Worm (Caenorhabditis elegans): ENCODE data around the gene F21C10.3.

F21C10.3 gene

DNA sequence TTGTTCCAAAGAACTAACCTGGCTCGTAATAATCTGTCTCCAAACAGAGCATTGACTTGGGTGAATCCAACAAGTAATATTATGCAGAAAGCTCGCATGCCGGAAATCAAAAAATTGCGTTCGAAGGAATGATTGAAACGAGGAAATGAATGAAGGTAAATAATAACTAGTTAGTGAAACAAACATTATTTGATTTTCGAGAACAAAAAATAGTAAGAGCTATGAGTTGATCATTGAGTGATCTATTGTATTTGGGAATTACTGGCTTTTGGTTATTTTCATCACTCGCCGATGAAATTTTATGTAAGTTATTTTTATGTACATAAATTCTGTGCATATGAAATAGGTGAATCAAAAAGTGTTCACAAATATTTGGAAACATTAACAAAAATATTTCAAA lies 26.9 kb downstream of the F21C10.3 start, which contains the start of gene B0222.5:
Gene B0222.5, minus strand, starts transcription at position 101 of the 400 bp plus-strand sequence.
- no peak for TF ChIP-seq ztf-4 (tag; optimal IDR thresholded peaks at IDR 0.05)

DNA sequence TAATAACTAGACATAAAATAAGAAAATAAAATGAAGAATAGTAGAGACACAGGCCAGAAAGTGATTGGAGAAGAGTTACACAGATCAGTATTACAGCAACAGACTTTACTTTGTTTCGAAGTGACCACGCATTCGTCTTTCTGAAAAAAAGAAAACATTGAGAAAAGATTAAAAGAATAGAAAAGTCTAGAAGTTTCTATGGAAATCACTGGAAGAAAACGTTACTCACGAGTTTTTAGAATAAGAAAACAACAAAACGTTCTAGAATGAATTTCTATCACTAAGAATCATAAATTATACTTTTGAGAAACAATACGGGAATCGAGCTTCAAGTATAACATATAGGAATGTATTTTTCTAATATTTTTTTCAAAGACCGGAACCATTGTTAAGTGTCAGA lies 27.7 kb downstream of the F21C10.3 start:
- no peak for TF ChIP-seq sem-4 (tag; optimal IDR thresholded peaks at IDR 0.05)
- no peak for TF ChIP-seq elt-3 (tag; optimal IDR thresholded peaks at IDR 0.05)
- TF ChIP-seq lsy-2 (tag; optimal IDR thresholded peaks at IDR 0.05): no peak
- TF ChIP-seq nhr-129 (tag; optimal IDR thresholded peaks at IDR 0.05): no peak
- no peak for TF ChIP-seq ZK546.5 (tag; optimal IDR thresholded peaks at IDR 0.05)
- TF ChIP-seq lin-11 (tag; optimal IDR thresholded peaks at IDR 0.05): no peak
- no peak for TF ChIP-seq unc-55 (GFP tag; optimal IDR thresholded peaks at IDR 0.05)
- TF ChIP-seq aly-2 (tag; optimal IDR thresholded peaks at IDR 0.05): no peak
- no peak for TF ChIP-seq fos-1 (tag; optimal IDR thresholded peaks at IDR 0.05)
- TF ChIP-seq mdl-1 (tag; optimal IDR thresholded peaks at IDR 0.05): no peak
- no peak for TF ChIP-seq nhr-21 (tag; optimal IDR thresholded peaks at IDR 0.05)
- no peak for TF ChIP-seq skn-1 (tag; optimal IDR thresholded peaks at IDR 0.05)
- no peak for TF ChIP-seq egl-27 (tag; optimal IDR thresholded peaks at IDR 0.05)
- TF ChIP-seq peb-1 (tag; optimal IDR thresholded peaks at IDR 0.05): no peak
- TF ChIP-seq nhr-23 (tag; optimal IDR thresholded peaks at IDR 0.05): no peak
- no peak for TF ChIP-seq crh-2 (tag; optimal IDR thresholded peaks at IDR 0.05)
- TF ChIP-seq nhr-10 (tag; optimal IDR thresholded peaks at IDR 0.05): no peak
- TF ChIP-seq alr-1 (tag; optimal IDR thresholded peaks at IDR 0.05): no peak
- no peak for TF ChIP-seq ama-1 (optimal IDR thresholded peaks at IDR 0.05)

DNA sequence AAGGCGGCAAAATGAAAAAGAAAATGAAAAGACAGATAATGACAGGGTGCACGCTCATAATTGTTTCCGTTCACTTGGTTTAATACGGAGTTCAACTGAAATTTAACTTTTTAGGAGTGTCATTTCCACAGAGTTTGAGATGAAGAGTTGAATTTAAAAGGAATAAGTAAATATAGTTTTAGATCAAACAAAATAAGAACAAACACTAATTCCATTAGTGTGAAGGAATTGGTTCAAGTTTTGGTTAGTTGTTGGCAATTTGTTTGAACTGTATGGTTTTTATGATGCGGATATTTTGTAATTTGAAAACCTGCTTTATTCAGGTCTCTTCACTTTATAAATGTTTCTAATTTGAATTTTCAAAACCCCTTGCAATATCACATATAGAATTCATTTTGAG lies 28.8 kb downstream of the F21C10.3 start, which contains the start of gene B0222.15:
Gene B0222.15, minus strand, starts transcription at position 101 of the 400 bp plus-strand sequence.
- no peak for TF ChIP-seq unc-55 (GFP tag; optimal IDR thresholded peaks at IDR 0.05)
- TF ChIP-seq blmp-1 (tag; optimal IDR thresholded peaks at IDR 0.05; ENCODE audit: insufficient read depth): no peak
- TF ChIP-seq F13H6.1 (tag; optimal IDR thresholded peaks at IDR 0.05): no peak
- no peak for TF ChIP-seq nhr-23 (tag; optimal IDR thresholded peaks at IDR 0.05)
- TF ChIP-seq ZK546.5 (tag; optimal IDR thresholded peaks at IDR 0.05): no peak
- TF ChIP-seq nhr-25 (tag; optimal IDR thresholded peaks at IDR 0.05): no peak
- no peak for TF ChIP-seq fos-1 (tag; optimal IDR thresholded peaks at IDR 0.05)
- no peak for TF ChIP-seq lsy-2 (tag; optimal IDR thresholded peaks at IDR 0.05)
- TF ChIP-seq sem-4 (tag; optimal IDR thresholded peaks at IDR 0.05): no peak
- TF ChIP-seq nhr-12 (tag; optimal IDR thresholded peaks at IDR 0.05): no peak

DNA sequence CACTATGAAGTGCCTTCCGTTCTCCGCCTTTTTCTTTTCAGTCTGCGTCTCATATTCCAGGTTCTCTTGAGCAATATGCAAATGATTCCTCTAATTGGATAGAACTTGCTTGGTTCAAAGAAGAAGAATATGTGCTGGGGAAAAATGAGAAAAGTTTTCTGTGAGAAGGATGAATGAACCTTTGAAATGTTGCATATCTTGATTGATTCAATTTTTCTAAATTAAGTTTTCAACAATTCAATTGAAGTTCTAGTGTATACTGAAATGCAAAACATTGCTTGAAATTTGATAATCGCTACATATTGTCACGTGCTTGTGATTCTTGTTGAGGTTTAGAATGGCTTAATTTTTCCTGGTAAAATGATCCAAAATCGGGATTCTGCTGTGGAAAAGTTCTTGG lies 29.7 kb downstream of the F21C10.3 start:
- TF ChIP-seq dmd-4 (tag; optimal IDR thresholded peaks at IDR 0.05): no peak
- TF ChIP-seq nhr-129 (tag; optimal IDR thresholded peaks at IDR 0.05): no peak
- TF ChIP-seq unc-39 (tag; optimal IDR thresholded peaks at IDR 0.05): no peak
- no peak for TF ChIP-seq nhr-77 (tag; optimal IDR thresholded peaks at IDR 0.05)
- TF ChIP-seq crh-2 (tag; optimal IDR thresholded peaks at IDR 0.05): no peak

DNA sequence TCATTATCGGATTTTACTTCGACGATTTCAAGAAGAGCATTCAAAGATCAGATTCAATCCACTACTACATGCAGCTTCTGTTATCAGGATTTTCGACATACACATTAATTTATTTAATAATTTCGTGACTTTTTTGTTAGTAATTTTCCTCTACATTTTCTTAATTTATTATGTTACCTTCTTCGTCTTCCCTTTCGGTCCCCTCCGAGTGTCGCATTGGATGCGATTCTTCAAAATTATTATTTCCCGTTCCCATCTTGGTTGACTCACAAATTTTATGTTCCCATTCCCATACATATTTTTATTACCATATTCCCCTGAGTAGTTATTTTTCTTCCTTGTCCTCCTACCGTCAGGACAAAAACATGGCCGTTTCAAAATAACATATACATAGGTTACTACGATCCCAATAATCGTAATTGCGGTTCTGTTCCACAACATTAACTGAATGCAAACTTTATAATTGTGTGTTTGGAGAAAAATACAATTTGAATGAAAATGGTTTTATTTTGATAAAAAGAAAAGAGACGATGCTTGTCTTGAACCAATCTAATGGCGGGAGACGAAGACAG lies 31.4 kb downstream of the F21C10.3 start:
- TF ChIP-seq nhr-25 (tag; optimal IDR thresholded peaks at IDR 0.05) (peak; percentile 40), ama-1 (optimal IDR thresholded peaks at IDR 0.05) (peak; percentile 18)

DNA sequence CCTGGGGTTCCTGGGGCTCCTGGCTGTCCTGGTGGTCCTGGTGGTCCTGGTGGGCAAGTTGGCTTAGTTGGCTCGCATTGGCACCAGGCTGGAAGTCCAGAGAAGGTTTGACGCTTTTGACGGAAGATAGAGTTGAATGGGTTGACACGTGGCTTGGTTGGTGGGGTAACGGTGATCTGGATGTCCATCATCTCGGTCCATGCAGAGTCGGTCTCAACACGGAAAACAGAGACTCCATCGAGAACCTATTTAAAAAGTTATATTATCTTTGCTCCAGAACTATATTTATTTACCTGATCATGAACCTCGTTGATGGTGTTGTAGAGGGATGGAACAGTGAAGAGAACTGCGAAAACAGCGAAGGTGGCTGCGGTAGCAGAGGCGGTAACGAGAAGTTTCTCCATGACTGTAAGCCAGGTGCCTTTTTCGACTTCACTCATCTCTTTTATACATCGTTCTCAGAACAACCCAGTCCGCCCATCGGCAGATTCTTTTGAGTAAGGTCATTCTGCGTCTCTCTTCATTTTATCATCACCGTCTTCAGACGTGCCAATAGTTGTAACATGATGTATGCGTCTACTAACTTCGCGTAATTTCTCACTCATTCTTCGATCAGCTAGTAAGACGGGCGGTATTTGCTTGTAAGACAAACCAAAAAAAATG lies 32.5 kb downstream of the F21C10.3 start, which contains the start of gene col-144:
Gene col-144, minus strand, starts transcription at position 419 of the 663 bp plus-strand sequence.
- no peak for TF ChIP-seq skn-1 (tag; optimal IDR thresholded peaks at IDR 0.05)
- peak; percentile 10 for TF ChIP-seq crh-2 (tag; optimal IDR thresholded peaks at IDR 0.05)
- no peak for TF ChIP-seq unc-39 (tag; optimal IDR thresholded peaks at IDR 0.05)
- no peak for TF ChIP-seq mbf-1 (tag; optimal IDR thresholded peaks at IDR 0.05)
- no peak for TF ChIP-seq lin-39 (tag; optimal IDR thresholded peaks at IDR 0.05)
- no peak for TF ChIP-seq unc-62 (GFP tag; optimal IDR thresholded peaks at IDR 0.05)
- TF ChIP-seq unc-55 (GFP tag; optimal IDR thresholded peaks at IDR 0.05): no peak
- TF ChIP-seq sma-9 (GFP tag; optimal IDR thresholded peaks at IDR 0.05): peak; percentile 25
- no peak for TF ChIP-seq sma-9 (tag; optimal IDR thresholded peaks at IDR 0.05)
- TF ChIP-seq nhr-129 (tag; optimal IDR thresholded peaks at IDR 0.05): no peak
- no peak for TF ChIP-seq nhr-12 (tag; optimal IDR thresholded peaks at IDR 0.05)
- TF ChIP-seq ama-1 (optimal IDR thresholded peaks at IDR 0.05): peak; percentile 20
- TF ChIP-seq ZK546.5 (tag; optimal IDR thresholded peaks at IDR 0.05): no peak
- no peak for TF ChIP-seq Y55F3AM.14 (GFP tag; optimal IDR thresholded peaks at IDR 0.05)
- TF ChIP-seq elt-3 (tag; optimal IDR thresholded peaks at IDR 0.05): no peak
- no peak for TF ChIP-seq lin-11 (tag; optimal IDR thresholded peaks at IDR 0.05)
- peak; percentile 21 for TF ChIP-seq nhr-21 (tag; optimal IDR thresholded peaks at IDR 0.05)
- no peak for TF ChIP-seq mdl-1 (tag; optimal IDR thresholded peaks at IDR 0.05)
- peak; percentile 68 for TF ChIP-seq nhr-25 (tag; optimal IDR thresholded peaks at IDR 0.05)
- no peak for TF ChIP-seq dmd-4 (tag; optimal IDR thresholded peaks at IDR 0.05)
- TF ChIP-seq egl-27 (tag; optimal IDR thresholded peaks at IDR 0.05): no peak
- no peak for TF ChIP-seq C34F6.9 (tag; optimal IDR thresholded peaks at IDR 0.05)
- TF ChIP-seq nhr-77 (tag; optimal IDR thresholded peaks at IDR 0.05): no peak
- TF ChIP-seq blmp-1 (tag; optimal IDR thresholded peaks at IDR 0.05; ENCODE audit: insufficient read depth): peak; percentile 57
- TF ChIP-seq sma-3 (GFP tag; optimal IDR thresholded peaks at IDR 0.05): peak; percentile 28

Measured in whole organism, L2 larva.